Fruit fly (Drosophila melanogaster) whole organism: Measurements from ENCODE around the gene CG3071.

ENCODE experiments used
- CG8478 ChIP-seq: fragments of >200 bp; optimal IDR thresholded peaks from 2 replicates; lab custom pipeline; 2018; ENCODE audit warnings: inconsistent platforms
- Dll ChIP-seq: fragments of >200 bp; optimal IDR thresholded peaks from 2 replicates; lab custom pipeline; 2017
- EcR ChIP-seq, 2 experiments: fragments of >200 bp; optimal IDR thresholded peaks; 2 replicates each; lab custom pipeline; 2017; ENCODE audit warnings: missing biosample characterization in 2 of 2, missing genetic modification characterization in 2 of 2, missing genetic modification reagents in 2 of 2
- pan ChIP-seq: fragments of >200 bp; optimal IDR thresholded peaks from 2 replicates; lab custom pipeline; 2017
- psq ChIP-seq: fragments of >200 bp; optimal IDR thresholded peaks from 2 replicates; lab custom pipeline; 2017
- usp ChIP-seq: fragments of >200 bp; optimal IDR thresholded peaks from 2 replicates; lab custom pipeline; 2017; ENCODE audit warnings: missing biosample characterization, missing genetic modification characterization, mixed read lengths

CG3071 gene

dm6 chrX:2262511-2262910 lies at the start of gene CG3071, which contains the start of gene temp:
Gene CG3071 (plus strand): TSS chrX:2262837.
Gene temp (minus strand): TSS chrX:2262515.
- TF ChIP-seq EcR (GFP tag; optimal IDR thresholded peaks at IDR 0.05; lab: Kevin White, UChicago): no peak
- no peak for TF ChIP-seq usp (GFP tag; lab: Kevin White, UChicago)
- no peak for TF ChIP-seq pan
- no peak for TF ChIP-seq Dll (lab: Kevin White, UChicago)
- TF ChIP-seq CG8478: no peak
- no peak for TF ChIP-seq psq (lab: Kevin White, UChicago)

DNA sequence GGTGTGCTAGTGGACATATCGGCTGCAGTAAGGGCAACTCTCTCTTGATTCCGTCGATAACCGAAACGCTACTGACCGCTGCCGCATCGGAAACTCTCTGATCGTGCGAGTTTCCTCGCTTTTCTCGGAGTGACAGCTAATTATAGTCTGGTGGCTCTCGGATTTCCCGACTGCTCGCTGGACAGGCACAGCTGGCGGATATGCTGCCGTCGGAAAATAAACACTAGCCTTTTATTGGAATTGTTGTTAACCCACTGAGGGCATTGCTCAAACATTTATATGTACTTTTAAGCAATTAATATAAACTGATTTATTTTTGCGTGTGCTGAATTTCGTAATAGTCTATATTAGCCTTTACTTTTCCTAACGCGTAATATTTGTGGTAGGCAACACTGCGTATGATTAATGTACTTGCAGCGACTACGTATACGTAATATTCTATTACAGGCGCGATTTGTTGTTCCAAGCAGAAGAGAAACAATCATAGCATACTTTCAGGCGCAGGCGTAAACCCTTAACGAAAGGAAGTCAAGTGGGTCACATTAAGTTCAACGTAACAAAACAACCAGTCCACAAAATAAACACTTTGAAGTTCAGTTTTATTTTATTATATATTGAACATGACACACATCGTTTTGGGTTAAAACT lies 48.8 kb upstream of the CG3071 start, which contains the start of gene SmydA-8:
SmydA-8 (minus strand) TSS at position 51 of the 648 bp plus-strand sequence.
- no peak for TF ChIP-seq Dll (lab: Kevin White, UChicago)
- TF ChIP-seq psq (lab: Kevin White, UChicago): no peak
- no peak for TF ChIP-seq pan
- TF ChIP-seq usp (GFP tag; lab: Kevin White, UChicago): no peak
- TF ChIP-seq EcR (GFP tag; optimal IDR thresholded peaks at IDR 0.05; lab: Kevin White, UChicago): no peak
- TF ChIP-seq CG8478: no peak

dm6 chrX:2218455-2218854 lies 44.2 kb upstream of the CG3071 start:
- TF ChIP-seq CG8478 (no peak), usp (GFP tag; lab: Kevin White, UChicago) (no peak), EcR (GFP tag; optimal IDR thresholded peaks at IDR 0.05; lab: Kevin White, UChicago) (no peak), psq (lab: Kevin White, UChicago) (no peak), Dll (lab: Kevin White, UChicago) (no peak), pan (no peak)

dm6 chrX:2219246-2219645 lies 43.4 kb upstream of the CG3071 start:
- TF ChIP-seq Dll (lab: Kevin White, UChicago) (no peak), pan (no peak), psq (lab: Kevin White, UChicago) (no peak), EcR (GFP tag; optimal IDR thresholded peaks at IDR 0.05; lab: Kevin White, UChicago) (no peak)

DNA sequence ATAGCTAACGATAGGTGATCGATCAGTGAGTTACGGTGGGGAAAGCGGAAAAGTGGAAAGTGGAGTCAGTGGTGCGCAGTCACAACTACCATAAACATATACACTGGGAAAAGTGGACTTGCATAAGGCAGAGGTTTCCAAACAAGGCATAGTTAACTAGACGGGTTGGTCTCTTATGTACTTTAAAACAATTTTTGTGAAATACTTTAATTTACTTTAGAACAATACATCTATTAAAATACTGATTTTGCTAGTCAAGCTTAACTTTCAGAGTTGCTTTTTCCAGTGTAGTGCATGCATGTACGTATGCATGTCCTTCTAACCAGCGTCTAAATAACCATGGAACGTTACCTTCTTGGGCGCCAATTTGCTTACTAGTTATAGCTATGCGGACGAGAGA lies 42.7 kb upstream of the CG3071 start:
- TF ChIP-seq Dll (lab: Kevin White, UChicago): no peak
- no peak for TF ChIP-seq CG8478
- no peak for TF ChIP-seq usp (GFP tag; lab: Kevin White, UChicago)
- no peak for TF ChIP-seq pan
- TF ChIP-seq psq (lab: Kevin White, UChicago): no peak
- TF ChIP-seq EcR (GFP tag; optimal IDR thresholded peaks at IDR 0.05; lab: Kevin White, UChicago): no peak

- no peak for TF ChIP-seq EcR (GFP tag; optimal IDR thresholded peaks at IDR 0.05; lab: Kevin White, UChicago)
Observed at dm6 chrX:2221598-2221997, 41.0 kb upstream of the CG3071 start.

DNA sequence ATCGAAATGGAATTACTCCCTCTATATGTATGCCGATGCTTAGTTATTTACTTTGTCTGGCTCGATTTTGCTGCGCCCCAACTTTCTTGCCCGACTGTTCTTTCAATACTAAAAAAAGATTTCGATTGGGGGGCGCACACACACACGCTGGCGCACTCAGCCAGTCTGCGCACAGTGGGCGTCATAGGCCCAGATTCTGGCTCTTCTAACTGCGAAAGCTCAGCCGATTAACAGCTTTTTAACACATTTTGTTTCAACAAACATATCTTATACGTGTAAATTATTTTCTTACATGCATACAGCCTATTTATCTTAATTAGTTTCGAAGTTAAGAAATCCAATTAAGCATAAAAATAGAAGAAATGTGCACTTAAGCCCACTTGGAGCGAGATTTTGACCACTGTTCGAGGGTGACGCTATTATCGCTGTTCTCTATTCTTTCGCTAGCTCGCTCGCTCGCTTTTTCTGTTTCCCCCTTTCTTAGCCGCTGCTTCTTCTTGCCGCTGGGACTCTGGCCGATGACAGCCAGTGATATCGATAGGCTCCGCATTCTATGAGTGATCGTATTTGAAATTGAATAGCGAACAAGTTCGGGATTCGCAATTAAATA lies 40.4 kb upstream of the CG3071 start, which contains the start of gene Vinc:
Vinc (minus strand) TSS at position 387 of the 610 bp plus-strand sequence.
- no peak for TF ChIP-seq psq (lab: Kevin White, UChicago)
- TF ChIP-seq pan: no peak
- TF ChIP-seq Dll (lab: Kevin White, UChicago): no peak
- TF ChIP-seq CG8478: no peak
- no peak for TF ChIP-seq EcR (GFP tag; optimal IDR thresholded peaks at IDR 0.05; lab: Kevin White, UChicago)
- TF ChIP-seq usp (GFP tag; lab: Kevin White, UChicago): no peak

- TF ChIP-seq pan (no peak), CG8478 (no peak), EcR (GFP tag; optimal IDR thresholded peaks at IDR 0.05; lab: Kevin White, UChicago) (no peak), usp (GFP tag; lab: Kevin White, UChicago) (no peak), psq (lab: Kevin White, UChicago) (no peak), Dll (lab: Kevin White, UChicago) (no peak)
Observed at dm6 chrX:2223454-2223853, 39.2 kb upstream of the CG3071 start, which contains the start of gene CG14052. Gene CG14052 (plus strand): TSS chrX:2223754.

DNA sequence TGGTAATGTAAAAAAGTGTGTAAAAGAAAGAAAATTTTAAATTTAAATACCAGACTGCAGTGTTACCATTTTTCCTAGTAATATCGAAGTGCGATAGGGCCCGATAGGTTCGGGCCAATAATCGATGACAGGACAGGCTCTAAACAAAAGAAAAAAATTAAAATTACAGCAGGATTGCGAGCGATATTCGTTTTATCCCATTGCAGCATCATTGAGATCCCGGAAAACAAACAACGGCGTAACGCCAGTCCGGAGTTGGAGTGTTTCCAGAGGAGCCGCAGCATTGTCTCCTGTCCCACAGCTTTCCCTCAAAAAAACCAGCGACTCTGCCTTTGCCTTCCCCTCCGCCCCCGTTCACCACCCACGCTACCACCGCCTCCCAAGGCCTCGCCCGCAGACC lies 37.5 kb upstream of the CG3071 start, which contains the start of gene pcx:
pcx (plus strand) TSS at position 159 of the 400 bp plus-strand sequence.
- TF ChIP-seq Dll (lab: Kevin White, UChicago): no peak
- TF ChIP-seq EcR (GFP tag; optimal IDR thresholded peaks at IDR 0.05; lab: Kevin White, UChicago): no peak
- no peak for TF ChIP-seq psq (lab: Kevin White, UChicago)
- TF ChIP-seq CG8478: no peak
- no peak for TF ChIP-seq pan
- no peak for TF ChIP-seq usp (GFP tag; lab: Kevin White, UChicago)

- TF ChIP-seq Dll (lab: Kevin White, UChicago): no peak
Observed at dm6 chrX:2241842-2242241, 20.8 kb upstream of the CG3071 start, which contains the start of gene kz. Gene kz (minus strand): TSS chrX:2242035.

DNA sequence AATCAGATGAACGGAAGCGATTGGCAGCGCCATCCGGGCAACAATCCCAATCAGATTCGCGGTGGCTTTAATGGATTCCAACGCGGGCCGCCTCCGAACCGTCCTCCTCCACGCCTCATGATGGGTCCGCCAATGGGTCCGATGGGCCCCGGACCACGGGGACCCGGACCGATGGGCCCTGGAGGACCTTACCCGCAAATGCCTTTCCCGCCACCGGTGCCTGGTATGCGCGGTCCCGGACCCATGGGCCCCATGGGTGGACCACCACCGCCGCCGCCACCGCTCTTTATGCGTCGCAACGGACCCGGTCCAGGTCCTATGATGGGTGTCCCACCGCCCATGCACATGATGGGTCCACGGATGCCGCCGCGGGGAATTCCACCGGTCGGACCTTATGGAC lies 19.7 kb upstream of the CG3071 start:
- no peak for TF ChIP-seq Dll (lab: Kevin White, UChicago)

dm6 chrX:2244753-2245152 lies 17.9 kb upstream of the CG3071 start:
- no peak for TF ChIP-seq Dll (lab: Kevin White, UChicago)
- TF ChIP-seq EcR (GFP tag; optimal IDR thresholded peaks at IDR 0.05; lab: Kevin White, UChicago): no peak
- no peak for TF ChIP-seq pan
- no peak for TF ChIP-seq CG8478
- TF ChIP-seq usp (GFP tag; lab: Kevin White, UChicago): no peak
- TF ChIP-seq psq (lab: Kevin White, UChicago): no peak

DNA sequence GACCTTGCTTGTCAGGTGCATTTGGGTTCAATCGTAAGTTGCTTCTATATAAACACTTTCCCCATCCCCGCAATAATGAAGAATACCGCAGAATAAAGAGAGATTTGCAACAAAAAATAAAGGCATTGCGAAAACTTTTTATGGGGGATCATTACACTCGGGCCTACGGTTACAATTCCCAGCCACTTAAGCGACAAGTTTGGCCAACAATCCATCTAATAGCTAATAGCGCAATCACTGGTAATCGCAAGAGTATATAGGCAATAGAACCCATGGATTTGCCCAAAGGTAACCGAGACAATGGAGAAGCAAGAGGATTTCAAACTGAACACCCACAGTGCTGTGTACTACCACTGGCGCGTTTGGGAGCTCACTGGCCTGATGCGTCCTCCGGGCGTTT lies 16.7 kb upstream of the CG3071 start, which contains the start of gene Or2a:
Or2a (plus strand) TSS at position 301 of the 400 bp plus-strand sequence.
- TF ChIP-seq EcR (GFP tag; optimal IDR thresholded peaks at IDR 0.05; lab: Kevin White, UChicago) (no peak), CG8478 (no peak), psq (lab: Kevin White, UChicago) (no peak), pan (no peak), Dll (lab: Kevin White, UChicago) (no peak), usp (GFP tag; lab: Kevin White, UChicago) (no peak)
